Worm (Caenorhabditis elegans) whole organism, L3 larva: ENCODE results near the gene Y43F8B.7.
A peak's percentile ranks its signal among the peaks of the same experiment; 100 is the strongest.

Source experiments
- R02D3.7 ChIP-seq: fragments of 150-350 bp; optimal IDR thresholded peaks from 2 replicates; lab custom pipeline; 2014; ENCODE audit warnings: missing biosample characterization, missing genetic modification characterization
- ZK546.5 ChIP-seq: sonication (generic microtip); optimal IDR thresholded peaks from 2 replicates; lab custom pipeline; 2017; ENCODE audit warnings: missing biosample characterization, missing genetic modification characterization
- aly-2 ChIP-seq: fragments of 150-350 bp; optimal IDR thresholded peaks from 2 replicates; lab custom pipeline; 2014; ENCODE audit warnings: missing biosample characterization, missing genetic modification characterization
- ama-1 ChIP-seq: fragments of 150-350 bp; optimal IDR thresholded peaks from 2 replicates; lab custom pipeline; 2018
- ceh-16 ChIP-seq: sonication (generic microtip); optimal IDR thresholded peaks from 2 replicates; lab custom pipeline; 2017; ENCODE audit warnings: missing biosample characterization, missing genetic modification characterization
- ceh-82 ChIP-seq: fragments of 150-350 bp; optimal IDR thresholded peaks from 2 replicates; lab custom pipeline; 2014; ENCODE audit warnings: missing biosample characterization, missing genetic modification characterization
- ceh-9 ChIP-seq: sonication (generic microtip); optimal IDR thresholded peaks from 2 replicates; lab custom pipeline; 2018; ENCODE audit warnings: missing biosample characterization, missing genetic modification characterization
- egl-27 ChIP-seq: sonication (generic microtip); optimal IDR thresholded peaks from 4 replicates; lab custom pipeline; 2017; ENCODE audit warnings: missing biosample characterization, missing genetic modification reagents, missing genetic modification characterization
- elt-2 ChIP-seq: sonication (generic microtip); optimal IDR thresholded peaks from 2 replicates; lab custom pipeline; 2016; ENCODE audit warnings: missing genetic modification reagents, mild to moderate bottlenecking, missing genetic modification characterization, missing compliant biosample characterization
- elt-3 ChIP-seq, 3 experiments: fragments of 150-350 bp in 1 of 3; sonication (generic microtip) in 2 of 3; optimal IDR thresholded peaks; 2 replicates in 2 of 3; 4 replicates in 1 of 3; lab custom pipeline; 2014 to 2017; ENCODE audit warnings: missing biosample characterization in 3 of 3, missing genetic modification characterization in 3 of 3
- eor-1 ChIP-seq, 2 experiments: fragments of 150-350 bp; optimal IDR thresholded peaks; 2 replicates each; lab custom pipeline; 2014 to 2018; ENCODE audit warnings: missing biosample characterization in 2 of 2, missing genetic modification characterization in 2 of 2
- fkh-10 ChIP-seq: sonication (generic microtip); optimal IDR thresholded peaks from 2 replicates; lab custom pipeline; 2017; ENCODE audit warnings: missing biosample characterization, missing genetic modification reagents, missing genetic modification characterization
- fkh-2 ChIP-seq: fragments of 150-350 bp; optimal IDR thresholded peaks from 2 replicates; lab custom pipeline; 2014; ENCODE audit warnings: missing biosample characterization, missing genetic modification reagents, missing genetic modification characterization
- fos-1 ChIP-seq: fragments of 150-350 bp; optimal IDR thresholded peaks from 2 replicates; lab custom pipeline; 2014; ENCODE audit warnings: missing biosample characterization, missing genetic modification characterization
- jun-1 ChIP-seq: fragments of 150-350 bp; optimal IDR thresholded peaks from 2 replicates; lab custom pipeline; 2014; ENCODE audit warnings: missing biosample characterization, missing genetic modification reagents, missing genetic modification characterization
- lsy-12 ChIP-seq: sonication (generic microtip); optimal IDR thresholded peaks from 2 replicates; lab custom pipeline; 2016; ENCODE audit warnings: mild to moderate bottlenecking, missing genetic modification characterization, missing compliant biosample characterization
- mdl-1 ChIP-seq: fragments of 150-350 bp; optimal IDR thresholded peaks from 2 replicates; lab custom pipeline; 2014; ENCODE audit warnings: missing biosample characterization, missing genetic modification characterization
- mml-1 ChIP-seq: fragments of 150-350 bp; sonication (generic microtip); optimal IDR thresholded peaks from 3 replicates; lab custom pipeline; 2014; ENCODE audit warnings: missing biosample characterization, missing genetic modification characterization
- nfya-1 ChIP-seq: sonication (generic microtip); optimal IDR thresholded peaks from 2 replicates; lab custom pipeline; 2017; ENCODE audit warnings: missing genetic modification characterization, mild to moderate bottlenecking, missing compliant biosample characterization, antibody characterized with exemption, moderate library complexity; ENCODE audit not compliant: insufficient read depth
- nhr-23 ChIP-seq: fragments of 150-350 bp; optimal IDR thresholded peaks from 2 replicates; lab custom pipeline; 2014; ENCODE audit warnings: missing biosample characterization, missing genetic modification reagents, missing genetic modification characterization
- nhr-237 ChIP-seq: fragments of 150-350 bp; optimal IDR thresholded peaks from 2 replicates; lab custom pipeline; 2014; ENCODE audit warnings: missing biosample characterization, missing genetic modification characterization
- nhr-25 ChIP-seq: sonication (generic microtip); optimal IDR thresholded peaks from 2 replicates; lab custom pipeline; 2017; ENCODE audit warnings: missing biosample characterization, missing genetic modification characterization
- nhr-43 ChIP-seq: sonication (generic microtip); optimal IDR thresholded peaks from 2 replicates; lab custom pipeline; 2016; ENCODE audit warnings: mild to moderate bottlenecking, missing genetic modification characterization, missing compliant biosample characterization; ENCODE audit not compliant: poor library complexity, severe bottlenecking
- pha-4 ChIP-seq: fragments of 150-350 bp; optimal IDR thresholded peaks from 2 replicates; lab custom pipeline; 2014; ENCODE audit warnings: missing biosample characterization, missing genetic modification reagents, missing genetic modification characterization
- pqm-1 ChIP-seq: fragments of 150-350 bp; optimal IDR thresholded peaks from 2 replicates; lab custom pipeline; 2017; ENCODE audit warnings: missing biosample characterization, missing genetic modification characterization, inconsistent platforms
- sea-2 ChIP-seq: fragments of 150-350 bp; sonication (generic microtip); optimal IDR thresholded peaks from 4 replicates; lab custom pipeline; 2014; ENCODE audit warnings: missing biosample characterization, missing genetic modification reagents, missing genetic modification characterization
- snpc-4 ChIP-seq: fragments of 150-350 bp; optimal IDR thresholded peaks from 2 replicates; lab custom pipeline; 2014; ENCODE audit warnings: missing biosample characterization, missing genetic modification characterization
- tbx-2 ChIP-seq: sonication (generic microtip); optimal IDR thresholded peaks from 2 replicates; lab custom pipeline; 2016; ENCODE audit warnings: mild to moderate bottlenecking, missing genetic modification characterization, missing compliant biosample characterization
- unc-62 ChIP-seq: fragments of 150-350 bp; sonication (generic microtip); optimal IDR thresholded peaks from 4 replicates; lab custom pipeline; 2014; ENCODE audit warnings: missing biosample characterization, missing genetic modification reagents, missing genetic modification characterization
- zag-1 ChIP-seq: fragments of 150-350 bp; optimal IDR thresholded peaks from 2 replicates; lab custom pipeline; 2014; ENCODE audit warnings: missing biosample characterization, missing genetic modification characterization
- ztf-11 ChIP-seq: fragments of 150-350 bp; optimal IDR thresholded peaks from 2 replicates; lab custom pipeline; 2014; ENCODE audit warnings: missing biosample characterization, missing genetic modification characterization

Y43F8B.7 gene

ce11 chrV:19457120-19457519, 33.4 kb upstream of the Y43F8B.7 start, which contains the start of gene Y43F8B.24:
Y43F8B.24 (plus strand) TSS chrV:19457420.
- TF ChIP-seq nhr-25 (tag; lab: Kevin White, UChicago) (no peak), elt-2 (tag; lab: Kevin White, UChicago) (peak; percentile 14), nhr-43 (tag; lab: Kevin White, UChicago) (no peak)

- TF ChIP-seq pqm-1 (tag; lab: Kevin White, UChicago), result peak; percentile 8
- peak; percentile 56 for TF ChIP-seq elt-2 (tag; lab: Kevin White, UChicago)
These were observed 31.1 kb upstream of the Y43F8B.7 start for ce11 chrV:19459501-19459900.

- TF ChIP-seq snpc-4 (tag; lab: Kevin White, UChicago) (no peak), ztf-11 (tag; lab: Kevin White, UChicago) (no peak), lsy-12 (tag; lab: Kevin White, UChicago) (no peak), ceh-16 (tag; lab: Kevin White, UChicago) (no peak)
These were observed 28.5 kb upstream of the Y43F8B.7 start, which contains the start of gene Y43F8B.15 for ce11 chrV:19462020-19462419. Y43F8B.15 (minus strand) TSS chrV:19462120.

- TF ChIP-seq ztf-11 (tag; lab: Kevin White, UChicago), result no peak
- TF ChIP-seq ceh-9 (tag; lab: Kevin White, UChicago), result no peak
- TF ChIP-seq fkh-10 (GFP tag; lab: Kevin White, UChicago), result no peak
- TF ChIP-seq mdl-1 (tag; lab: Kevin White, UChicago), result no peak
- TF ChIP-seq ZK546.5 (tag; lab: Kevin White, UChicago), result no peak
- no peak for TF ChIP-seq ceh-82 (tag; lab: Kevin White, UChicago)
- no peak for TF ChIP-seq nhr-237 (tag; lab: Kevin White, UChicago)
- no peak for TF ChIP-seq R02D3.7 (tag; lab: Kevin White, UChicago)
- TF ChIP-seq egl-27, result no peak
- no peak for TF ChIP-seq mml-1 (tag; lab: Kevin White, UChicago)
- no peak for TF ChIP-seq ceh-16 (tag; lab: Kevin White, UChicago)
- TF ChIP-seq elt-2 (tag; lab: Kevin White, UChicago), result no peak
- TF ChIP-seq ama-1 (lab: Kevin White, UChicago), result no peak
These were observed 27.9 kb upstream of the Y43F8B.7 start, which contains the start of gene Y43F8B.25 for ce11 chrV:19462612-19463011. Y43F8B.25 (plus strand) TSS chrV:19462912.

ce11 chrV:19467574-19467973, 23.0 kb upstream of the Y43F8B.7 start, which contains the start of gene Y43F8B.23:
Y43F8B.23 (minus strand) TSS chrV:19467648.
- TF ChIP-seq pqm-1 (tag; lab: Kevin White, UChicago), result peak; percentile 63
- TF ChIP-seq pha-4, result peak; percentile 52
- no peak for TF ChIP-seq snpc-4 (tag; lab: Kevin White, UChicago)
- TF ChIP-seq ceh-9 (tag; lab: Kevin White, UChicago), result no peak
- TF ChIP-seq jun-1 (tag; lab: Kevin White, UChicago), result peak; percentile 41
- TF ChIP-seq unc-62 (GFP tag; lab: Kevin White, UChicago), result no peak
- peak; percentile 81 for TF ChIP-seq elt-2 (tag; lab: Kevin White, UChicago)

ce11 chrV:19468083-19468482, 22.5 kb upstream of the Y43F8B.7 start, which contains the start of gene Y43F8B.12:
Y43F8B.12 (plus strand) TSS chrV:19468383.
- TF ChIP-seq nhr-23 (tag; lab: Kevin White, UChicago) (no peak), nhr-25 (tag; lab: Kevin White, UChicago) (no peak), fos-1 (tag; lab: Kevin White, UChicago) (no peak), fkh-10 (GFP tag; lab: Kevin White, UChicago) (no peak), aly-2 (no peak), mml-1 (tag; lab: Kevin White, UChicago) (no peak), jun-1 (tag; lab: Kevin White, UChicago) (no peak), sea-2 (GFP tag; lab: Kevin White, UChicago) (no peak), eor-1 (tag; optimal IDR thresholded peaks at IDR 0.05; lab: Kevin White, UChicago) (no peak), zag-1 (tag; lab: Kevin White, UChicago) (no peak), lsy-12 (tag; lab: Kevin White, UChicago) (no peak), egl-27 (no peak), fkh-2 (tag; lab: Kevin White, UChicago) (no peak), tbx-2 (no peak), elt-3 (tag; optimal IDR thresholded peaks at IDR 0.05; lab: Kevin White, UChicago) (no peak), R02D3.7 (tag; lab: Kevin White, UChicago) (no peak), snpc-4 (tag; lab: Kevin White, UChicago) (no peak), ceh-9 (tag; lab: Kevin White, UChicago) (no peak), nfya-1 (no peak)
- TF ChIP-seq, all 47 proteins: peak for 0
